Worm (Caenorhabditis elegans) whole organism, mixed stage, embryonic: Measurements from ENCODE around the gene C29F7.1.

Source experiments
- blmp-1 ChIP-seq: fragments of 150-350 bp; optimal IDR thresholded peaks from 2 replicates; lab custom pipeline; 2014; ENCODE audit warnings: missing biosample characterization, missing genetic modification characterization
- elt-1 ChIP-seq: sonication (generic microtip); optimal IDR thresholded peaks from 2 replicates; lab custom pipeline; 2017; ENCODE audit warnings: missing genetic modification characterization, mild to moderate bottlenecking, missing compliant biosample characterization, antibody characterized with exemption, moderate library complexity, borderline replicate concordance; ENCODE audit not compliant: insufficient read depth
- flh-1 ChIP-seq: fragments of 200-800 bp; sonication (Bioruptor generic); optimal IDR thresholded peaks from 2 replicates; lab custom pipeline; 2018; ENCODE audit warnings: mild to moderate bottlenecking, missing genetic modification characterization, moderate library complexity, missing compliant biosample characterization
- nhr-76 ChIP-seq: sonication (generic microtip); optimal IDR thresholded peaks from 2 replicates; lab custom pipeline; 2017; ENCODE audit warnings: missing biosample characterization, missing genetic modification characterization
- sptf-1 ChIP-seq: sonication (generic microtip); optimal IDR thresholded peaks from 2 replicates; lab custom pipeline; 2017; ENCODE audit warnings: mild to moderate bottlenecking, missing genetic modification characterization, moderate library complexity, missing compliant biosample characterization

- TF ChIP-seq sptf-1 (no peak), blmp-1 (tag; lab: Kevin White, UChicago) (no peak), flh-1 (no peak), elt-1 (no peak), nhr-76 (tag; lab: Kevin White, UChicago) (no peak)
Observed at ce11 chrX:13384743-13385142, 25.0 kb upstream of the C29F7.1 start.
